Worm (Caenorhabditis elegans) whole organism, L3 larva: ENCODE data around the gene F25F2.1.

Experiments
- ZK546.5 ChIP-seq: sonication (generic microtip); optimal IDR thresholded peaks from 2 replicates; lab custom pipeline; 2017; ENCODE audit warnings: missing biosample characterization, missing genetic modification characterization
- ama-1 ChIP-seq: fragments of 150-350 bp; optimal IDR thresholded peaks from 2 replicates; lab custom pipeline; 2018
- ceh-82 ChIP-seq: fragments of 150-350 bp; optimal IDR thresholded peaks from 2 replicates; lab custom pipeline; 2014; ENCODE audit warnings: missing biosample characterization, missing genetic modification characterization
- ceh-9 ChIP-seq: sonication (generic microtip); optimal IDR thresholded peaks from 2 replicates; lab custom pipeline; 2018; ENCODE audit warnings: missing biosample characterization, missing genetic modification characterization
- elt-3 ChIP-seq, 3 experiments: fragments of 150-350 bp in 1 of 3; sonication (generic microtip) in 2 of 3; optimal IDR thresholded peaks; 2 replicates in 2 of 3; 4 replicates in 1 of 3; lab custom pipeline; 2014 to 2017; ENCODE audit warnings: missing biosample characterization in 3 of 3, missing genetic modification characterization in 3 of 3
- fkh-2 ChIP-seq: fragments of 150-350 bp; optimal IDR thresholded peaks from 2 replicates; lab custom pipeline; 2014; ENCODE audit warnings: missing biosample characterization, missing genetic modification reagents, missing genetic modification characterization
- nhr-23 ChIP-seq: fragments of 150-350 bp; optimal IDR thresholded peaks from 2 replicates; lab custom pipeline; 2014; ENCODE audit warnings: missing biosample characterization, missing genetic modification reagents, missing genetic modification characterization
- nhr-67 ChIP-seq: fragments of 150-350 bp; optimal IDR thresholded peaks from 2 replicates; lab custom pipeline; 2014; ENCODE audit warnings: missing biosample characterization, missing genetic modification characterization
- snpc-4 ChIP-seq: fragments of 150-350 bp; optimal IDR thresholded peaks from 2 replicates; lab custom pipeline; 2014; ENCODE audit warnings: missing biosample characterization, missing genetic modification characterization
- unc-39 ChIP-seq: sonication (generic microtip); optimal IDR thresholded peaks from 4 replicates; lab custom pipeline; 2017; ENCODE audit warnings: missing biosample characterization, missing genetic modification characterization
- unc-62 ChIP-seq: fragments of 150-350 bp; sonication (generic microtip); optimal IDR thresholded peaks from 4 replicates; lab custom pipeline; 2014; ENCODE audit warnings: missing biosample characterization, missing genetic modification reagents, missing genetic modification characterization
- ztf-11 ChIP-seq: fragments of 150-350 bp; optimal IDR thresholded peaks from 2 replicates; lab custom pipeline; 2014; ENCODE audit warnings: missing biosample characterization, missing genetic modification characterization

DNA sequence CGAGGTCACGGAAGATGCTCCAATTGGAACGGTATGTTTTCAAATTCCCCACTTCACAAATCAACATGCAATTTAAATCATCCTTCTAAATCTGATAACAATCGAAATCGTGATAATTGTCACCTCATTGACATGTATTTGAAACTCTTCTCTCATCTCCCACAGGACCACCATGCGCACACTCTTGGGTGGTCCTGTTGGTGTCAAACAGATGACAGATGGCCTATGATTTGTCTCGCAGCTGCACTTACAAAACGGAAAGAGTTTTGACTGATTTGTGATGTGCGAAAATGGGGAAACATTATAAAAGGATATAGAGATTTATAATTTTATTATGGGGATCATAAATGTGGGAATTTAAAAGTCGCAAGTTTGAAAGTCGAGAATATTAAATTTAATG, 14.8 kb downstream of the F25F2.1 start:
- TF ChIP-seq unc-62 (GFP tag; lab: Kevin White, UChicago) (no peak), ztf-11 (tag; lab: Kevin White, UChicago) (no peak), nhr-23 (tag; lab: Kevin White, UChicago) (no peak), ceh-9 (tag; lab: Kevin White, UChicago) (no peak), unc-39 (tag; lab: Kevin White, UChicago) (no peak), nhr-67 (no peak), snpc-4 (tag; lab: Kevin White, UChicago) (no peak), ceh-82 (tag; lab: Kevin White, UChicago) (no peak), elt-3 (tag; optimal IDR thresholded peaks at IDR 0.05; lab: Kevin White, UChicago) (no peak), ama-1 (lab: Kevin White, UChicago) (no peak), ZK546.5 (tag; lab: Kevin White, UChicago) (no peak), fkh-2 (tag; lab: Kevin White, UChicago) (no peak)
